Worm (Caenorhabditis elegans): ENCODE results near the gene T21C12.4.

The T21C12.4 gene

ce11 chrIII:10599699-10600098 is 41.9 kb upstream of the T21C12.4 start (continued):
- TF ChIP-seq egl-43 (GFP tag; IDR thresholded peaks at IDR 0.05): no peak
- TF ChIP-seq lin-1 (GFP tag; IDR thresholded peaks at IDR 0.05): no peak
- TF ChIP-seq unc-62 (GFP tag; optimal IDR thresholded peaks at IDR 0.05 in 1 of 2): peak in 1 of 2 experiments; percentile 78
- TF ChIP-seq unc-62 (tag; optimal IDR thresholded peaks at IDR 0.05): no peak
- peak; percentile 52; the same call in 1 of the 2 replicates for TF ChIP-seq dmd-6 (GFP tag; IDR thresholded peaks at IDR 0.05)
- no peak for TF ChIP-seq nhr-76 (tag; optimal IDR thresholded peaks at IDR 0.05)
- 0 out of 2 replicates have a peak, but pooled peaks have one; percentile 52 for TF ChIP-seq pha-4 (GFP tag; IDR thresholded peaks at IDR 0.05)
- peak; percentile 96 for TF ChIP-seq pha-4 (tag; optimal IDR thresholded peaks at IDR 0.05)
- no peak for TF ChIP-seq ctbp-1 (GFP tag; IDR thresholded peaks at IDR 0.05)
- no peak for TF ChIP-seq lin-39 (tag; optimal IDR thresholded peaks at IDR 0.05)
- TF ChIP-seq Y105C5A.15 (GFP tag; IDR thresholded peaks at IDR 0.05): no peak
- no peak for TF ChIP-seq ZK546.5 (tag; optimal IDR thresholded peaks at IDR 0.05)
- TF ChIP-seq saeg-2 (GFP tag; IDR thresholded peaks at IDR 0.05): no peak
- no peak for TF ChIP-seq skn-1 (tag; optimal IDR thresholded peaks at IDR 0.05)
- TF ChIP-seq madf-9 (GFP tag; conservative IDR thresholded peaks at IDR 0.05): 0 out of 2 replicates have a peak, but pooled peaks have one; percentile 32
- TF ChIP-seq ceh-32 (tag; optimal IDR thresholded peaks at IDR 0.05; ENCODE audit: poor library complexity): no peak
- TF ChIP-seq dpl-1 (GFP tag; optimal IDR thresholded peaks at IDR 0.05): peak; percentile 70
- peak; percentile 54 for TF ChIP-seq rbr-2 (tag; optimal IDR thresholded peaks at IDR 0.05)
- no peak for TF ChIP-seq ama-1 (optimal IDR thresholded peaks at IDR 0.05)
- TF ChIP-seq snpc-1.2 (GFP tag; IDR thresholded peaks at IDR 0.05): no peak

- TF ChIP-seq mep-1 (tag; optimal IDR thresholded peaks at IDR 0.05) (peak; percentile 6), ama-1 (optimal IDR thresholded peaks at IDR 0.05) (peak; percentile 53), unc-39 (tag; optimal IDR thresholded peaks at IDR 0.05) (no peak), ces-1 (GFP tag; optimal IDR thresholded peaks at IDR 0.05) (no peak), lin-15B (tag; optimal IDR thresholded peaks at IDR 0.05) (no peak), nhr-77 (tag; optimal IDR thresholded peaks at IDR 0.05) (no peak), nhr-6 (tag; optimal IDR thresholded peaks at IDR 0.05) (no peak), zip-2 (tag; optimal IDR thresholded peaks at IDR 0.05) (no peak), spr-1 (tag; optimal IDR thresholded peaks at IDR 0.05) (no peak), fkh-10 (GFP tag; optimal IDR thresholded peaks at IDR 0.05) (no peak), ceh-28 (tag; optimal IDR thresholded peaks at IDR 0.05) (no peak)
These were observed 38.6 kb upstream of the T21C12.4 start, which contains the start of gene Y39A1A.3 for ce11 chrIII:10596387-10596786. Y39A1A.3 (minus strand) TSS chrIII:10596487.

ce11 chrIII:10595066-10595465 is 37.3 kb upstream of the T21C12.4 start, which contains the start of gene Y45F3A.9:
Y45F3A.9 (minus strand) TSS chrIII:10595166.
- no peak for TF ChIP-seq Y48G9A.11 (GFP tag; IDR thresholded peaks at IDR 0.05)
- TF ChIP-seq ama-1 (optimal IDR thresholded peaks at IDR 0.05): peak; percentile 37
- TF ChIP-seq aha-1 (tag): peak; percentile 31

ce11 chrIII:10592729-10593128 is 34.9 kb upstream of the T21C12.4 start, which contains the start of gene Y45F3A.8:
Y45F3A.8 (minus strand) TSS chrIII:10592829.
- TF ChIP-seq zip-2 (tag; optimal IDR thresholded peaks at IDR 0.05) (no peak), hmg-1.1 (GFP tag; IDR thresholded peaks at IDR 0.05) (no peak), lin-38 (GFP tag; IDR thresholded peaks at IDR 0.05) (no peak), unc-130 (GFP tag; optimal IDR thresholded peaks at IDR 0.05) (no peak), mxl-3 (GFP tag; optimal IDR thresholded peaks at IDR 0.05) (no peak), Y75B8A.6 (GFP tag; IDR thresholded peaks at IDR 0.05) (no peak), ceh-20 (GFP tag; IDR thresholded peaks at IDR 0.05) (no peak), ztf-7 (tag; optimal IDR thresholded peaks at IDR 0.05) (no peak), nhr-41 (GFP tag; IDR thresholded peaks at IDR 0.05) (no peak), ceh-32 (tag; optimal IDR thresholded peaks at IDR 0.05; ENCODE audit: poor library complexity) (no peak), Y5F2A.4 (GFP tag; optimal IDR thresholded peaks at IDR 0.05) (no peak), D1046.2 (GFP tag; IDR thresholded peaks at IDR 0.05) (no peak), sdz-12 (GFP tag; optimal IDR thresholded peaks at IDR 0.05) (no peak), nhr-237 (tag; optimal IDR thresholded peaks at IDR 0.05) (no peak), ceh-62 (tag; optimal IDR thresholded peaks at IDR 0.05) (no peak), ceh-82 (tag; optimal IDR thresholded peaks at IDR 0.05) (no peak), fos-1 (tag; optimal IDR thresholded peaks at IDR 0.05) (no peak), ZK546.5 (tag; optimal IDR thresholded peaks at IDR 0.05) (no peak)
